Worm (Caenorhabditis elegans) whole organism, late embryonic: Measurements from ENCODE around the gene F57C12.2.

Experiments
- F13H6.1 ChIP-seq: sonication (generic microtip); optimal IDR thresholded peaks from 2 replicates; lab custom pipeline; 2016; ENCODE audit warnings: missing genetic modification characterization, missing compliant biosample characterization
- K02D7.2 ChIP-seq: sonication (generic microtip); optimal IDR thresholded peaks from 2 replicates; lab custom pipeline; 2017; ENCODE audit warnings: mild to moderate bottlenecking, missing genetic modification characterization, missing compliant biosample characterization
- K09A11.1 ChIP-seq: sonication (generic microtip); optimal IDR thresholded peaks from 2 replicates; lab custom pipeline; 2017; ENCODE audit warnings: antibody characterized with exemption, mild to moderate bottlenecking, missing genetic modification characterization, missing compliant biosample characterization; ENCODE audit not compliant: insufficient read depth
- ahr-1 ChIP-seq: sonication (generic microtip); optimal IDR thresholded peaks from 2 replicates; lab custom pipeline; 2016; ENCODE audit warnings: missing genetic modification characterization, missing compliant biosample characterization
- ceh-14 ChIP-seq: sonication (generic microtip); optimal IDR thresholded peaks from 2 replicates; lab custom pipeline; 2016; ENCODE audit warnings: missing genotype, missing genetic modification characterization, missing compliant biosample characterization
- ceh-18 ChIP-seq: sonication (generic microtip); optimal IDR thresholded peaks from 2 replicates; lab custom pipeline; 2016; ENCODE audit warnings: missing genetic modification characterization, missing compliant biosample characterization
- ceh-19 ChIP-seq: fragments of 200-800 bp; sonication (Bioruptor generic); optimal IDR thresholded peaks from 2 replicates; lab custom pipeline; 2018; ENCODE audit warnings: mild to moderate bottlenecking, missing genetic modification characterization, missing compliant biosample characterization
- ceh-24 ChIP-seq: sonication (generic microtip); optimal IDR thresholded peaks from 2 replicates; lab custom pipeline; 2016; ENCODE audit warnings: mild to moderate bottlenecking, missing genetic modification characterization, missing compliant biosample characterization
- ceh-31 ChIP-seq: sonication (generic microtip); optimal IDR thresholded peaks from 2 replicates; lab custom pipeline; 2016; ENCODE audit warnings: missing genetic modification characterization, missing compliant biosample characterization
- ceh-6 ChIP-seq: fragments of 200-800 bp; sonication (Bioruptor generic); optimal IDR thresholded peaks from 2 replicates; lab custom pipeline; 2018; ENCODE audit warnings: mild to moderate bottlenecking, missing genetic modification characterization, missing compliant biosample characterization
- ceh-9 ChIP-seq: sonication (generic microtip); optimal IDR thresholded peaks from 2 replicates; lab custom pipeline; 2016; ENCODE audit warnings: mild to moderate bottlenecking, missing genetic modification characterization, inconsistent platforms, missing compliant biosample characterization
- dmd-4 ChIP-seq: sonication (generic microtip); optimal IDR thresholded peaks from 2 replicates; lab custom pipeline; 2016; ENCODE audit warnings: borderline replicate concordance, missing genetic modification characterization, missing compliant biosample characterization
- dve-1 ChIP-seq: sonication (generic microtip); optimal IDR thresholded peaks from 2 replicates; lab custom pipeline; 2017; ENCODE audit warnings: antibody characterized with exemption, mild to moderate bottlenecking, missing genetic modification characterization, missing compliant biosample characterization
- elt-2 ChIP-seq: sonication (generic microtip); optimal IDR thresholded peaks from 2 replicates; lab custom pipeline; 2016; ENCODE audit warnings: missing genetic modification reagents, missing genetic modification characterization, missing compliant biosample characterization
- elt-4 ChIP-seq: sonication (generic microtip); optimal IDR thresholded peaks from 2 replicates; lab custom pipeline; 2016; ENCODE audit warnings: missing genetic modification characterization, missing compliant biosample characterization
- ets-4 ChIP-seq: sonication (generic microtip); optimal IDR thresholded peaks from 2 replicates; lab custom pipeline; 2016; ENCODE audit warnings: missing genetic modification characterization, missing compliant biosample characterization
- fkh-10 ChIP-seq: fragments of 150-350 bp; optimal IDR thresholded peaks from 2 replicates; lab custom pipeline; 2014; ENCODE audit warnings: missing biosample characterization, missing genetic modification reagents, missing genetic modification characterization
- fkh-6 ChIP-seq: sonication (generic microtip); optimal IDR thresholded peaks from 2 replicates; lab custom pipeline; 2016; ENCODE audit warnings: missing genetic modification characterization, missing compliant biosample characterization
- hlh-13 ChIP-seq: fragments of 200-800 bp; sonication (Bioruptor generic); optimal IDR thresholded peaks from 2 replicates; lab custom pipeline; 2018; ENCODE audit warnings: mild to moderate bottlenecking, missing genetic modification characterization, missing compliant biosample characterization
- hlh-30 ChIP-seq: sonication (generic microtip); optimal IDR thresholded peaks from 2 replicates; lab custom pipeline; 2017; ENCODE audit warnings: antibody characterized with exemption, missing genetic modification characterization, missing compliant biosample characterization; ENCODE audit not compliant: insufficient read depth
- hlh-6 ChIP-seq: sonication (generic microtip); optimal IDR thresholded peaks from 2 replicates; lab custom pipeline; 2016; ENCODE audit warnings: missing genotype, missing genetic modification characterization, missing compliant biosample characterization
- hlh-8 ChIP-seq: sonication (generic microtip); optimal IDR thresholded peaks from 2 replicates; lab custom pipeline; 2016; ENCODE audit warnings: missing genotype, missing genetic modification characterization, missing compliant biosample characterization
- lin-11 ChIP-seq: fragments of 200-800 bp; sonication (Bioruptor generic); optimal IDR thresholded peaks from 2 replicates; lab custom pipeline; 2018; ENCODE audit warnings: mild to moderate bottlenecking, missing genetic modification characterization, missing compliant biosample characterization
- nfya-1 ChIP-seq: sonication (generic microtip); optimal IDR thresholded peaks from 2 replicates; lab custom pipeline; 2017; ENCODE audit warnings: missing genetic modification characterization, mild to moderate bottlenecking, missing compliant biosample characterization, antibody characterized with exemption, moderate library complexity
- nhr-11 ChIP-seq: fragments of 150-350 bp; optimal IDR thresholded peaks from 2 replicates; lab custom pipeline; 2014; ENCODE audit warnings: missing biosample characterization, missing genetic modification characterization
- pag-3 ChIP-seq: sonication (generic microtip); optimal IDR thresholded peaks from 2 replicates; lab custom pipeline; 2016; ENCODE audit warnings: missing compliant biosample characterization, missing genetic modification characterization, borderline replicate concordance
- pat-9 ChIP-seq: fragments of 200-800 bp; sonication (Bioruptor generic); optimal IDR thresholded peaks from 2 replicates; lab custom pipeline; 2018; ENCODE audit warnings: mild to moderate bottlenecking, missing genetic modification characterization, moderate library complexity, missing compliant biosample characterization
- pqm-1 ChIP-seq: sonication (generic microtip); optimal IDR thresholded peaks from 2 replicates; lab custom pipeline; 2016; ENCODE audit warnings: missing genetic modification characterization, missing compliant biosample characterization
- pros-1 ChIP-seq: fragments of 150-350 bp; optimal IDR thresholded peaks from 2 replicates; lab custom pipeline; 2014; ENCODE audit warnings: missing biosample characterization, missing genetic modification reagents, missing genetic modification characterization
- ref-2 ChIP-seq: sonication (generic microtip); optimal IDR thresholded peaks from 2 replicates; lab custom pipeline; 2016; ENCODE audit warnings: missing genetic modification characterization, missing compliant biosample characterization
- rnt-1 ChIP-seq: sonication (generic microtip); optimal IDR thresholded peaks from 2 replicates; lab custom pipeline; 2016; ENCODE audit warnings: missing genetic modification characterization, missing compliant biosample characterization
- sdc-2 ChIP-seq: sonication (generic microtip); optimal IDR thresholded peaks from 2 replicates; lab custom pipeline; 2016; ENCODE audit warnings: missing genotype, missing genetic modification characterization, missing compliant biosample characterization
- sox-2 ChIP-seq: fragments of 200-800 bp; sonication (Bioruptor generic); IDR thresholded peaks from 2 replicates; pipeline ENCODE4 v1.3.6; 2022; ENCODE audit warnings: missing genetic modification reagents, missing genetic modification characterization, missing compliant biosample characterization
- sox-4 ChIP-seq: sonication (generic microtip); optimal IDR thresholded peaks from 2 replicates; lab custom pipeline; 2017; ENCODE audit warnings: mild to moderate bottlenecking, missing genetic modification characterization, inconsistent platforms, missing compliant biosample characterization
- syd-9 ChIP-seq: sonication (generic microtip); optimal IDR thresholded peaks from 2 replicates; lab custom pipeline; 2016; ENCODE audit warnings: mild to moderate bottlenecking, missing genetic modification characterization, moderate library complexity, missing compliant biosample characterization
- tbx-2 ChIP-seq: sonication (generic microtip); optimal IDR thresholded peaks from 2 replicates; lab custom pipeline; 2016; ENCODE audit warnings: missing genetic modification characterization, missing compliant biosample characterization
- tbx-7 ChIP-seq: sonication (generic microtip); optimal IDR thresholded peaks from 2 replicates; lab custom pipeline; 2016; ENCODE audit warnings: missing genotype, missing genetic modification characterization, missing compliant biosample characterization
- unc-42 ChIP-seq: sonication (generic microtip); optimal IDR thresholded peaks from 2 replicates; lab custom pipeline; 2016; ENCODE audit warnings: missing genotype, missing genetic modification characterization, missing compliant biosample characterization
- unc-55 ChIP-seq: sonication (generic microtip); optimal IDR thresholded peaks from 2 replicates; lab custom pipeline; 2017; ENCODE audit warnings: missing biosample characterization, missing genetic modification reagents, missing genetic modification characterization
- unc-86 ChIP-seq: sonication (generic microtip); optimal IDR thresholded peaks from 2 replicates; lab custom pipeline; 2016; ENCODE audit warnings: missing genetic modification characterization, missing compliant biosample characterization
- zip-5 ChIP-seq: sonication (generic microtip); optimal IDR thresholded peaks from 2 replicates; lab custom pipeline; 2016; ENCODE audit warnings: missing genetic modification characterization, missing compliant biosample characterization

The F57C12.2 gene

DNA sequence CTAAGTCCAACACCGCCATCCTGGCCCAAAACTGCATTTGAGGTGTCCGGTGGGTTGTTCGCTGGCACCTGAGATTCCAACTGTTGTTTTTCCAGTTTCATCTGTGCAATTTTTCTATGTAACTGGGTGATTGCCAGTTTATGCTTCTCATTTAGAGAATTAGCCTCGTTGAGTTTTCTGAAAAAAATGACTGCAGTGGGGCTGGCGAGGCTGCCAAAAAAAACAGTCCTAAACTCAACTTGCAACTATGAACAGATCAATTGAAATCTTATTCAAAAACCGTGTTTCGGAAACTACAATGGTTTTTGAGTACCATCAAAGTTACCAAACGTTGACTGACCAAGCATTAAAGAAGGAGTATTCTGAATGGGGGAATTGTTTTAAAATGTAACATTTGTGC is 2.7 kb upstream of the F57C12.2 start, which contains the start of gene F57C12.6:
F57C12.6 (minus strand) TSS at position 101 of the 400 bp plus-strand sequence.
- no peak for TF ChIP-seq sdc-2
- TF ChIP-seq pag-3 (tag; lab: Kevin White, UChicago), result no peak
- TF ChIP-seq nhr-11 (tag; lab: Kevin White, UChicago), result no peak
- TF ChIP-seq ahr-1 (tag; lab: Kevin White, UChicago), result no peak
- no peak for TF ChIP-seq fkh-10
- no peak for TF ChIP-seq pros-1 (tag; lab: Kevin White, UChicago)
- TF ChIP-seq hlh-8, result no peak
- no peak for TF ChIP-seq elt-4
- no peak for TF ChIP-seq pat-9 (tag; lab: Kevin White, UChicago)
- TF ChIP-seq pqm-1 (tag; lab: Kevin White, UChicago), result no peak
- no peak for TF ChIP-seq sox-2
- TF ChIP-seq K02D7.2 (tag; lab: Kevin White, UChicago), result no peak
- TF ChIP-seq tbx-7 (tag; lab: Kevin White, UChicago), result no peak
- TF ChIP-seq ceh-14 (tag; lab: Kevin White, UChicago), result no peak
- no peak for TF ChIP-seq ceh-6 (GFP tag; lab: Kevin White, UChicago)
- no peak for TF ChIP-seq rnt-1

DNA sequence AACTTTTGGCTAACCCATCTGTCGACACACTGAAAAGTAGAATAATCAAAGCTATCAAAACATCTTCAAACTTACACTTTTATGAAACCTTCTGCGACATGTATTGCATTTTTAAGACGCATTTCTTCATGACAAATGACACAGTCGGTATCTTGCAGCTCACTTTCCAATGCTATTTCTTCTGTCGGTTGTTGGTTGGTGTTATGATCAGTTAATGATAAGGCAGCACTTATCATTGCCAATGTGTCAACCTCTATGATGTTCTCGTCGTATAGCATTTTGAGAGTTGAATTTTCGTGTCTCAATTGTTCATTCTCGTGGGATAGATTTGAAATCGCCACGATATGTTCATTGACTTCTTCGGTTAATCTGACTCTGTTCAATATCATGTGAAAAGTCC is 2.2 kb upstream of the F57C12.2 start:
- TF ChIP-seq ceh-19 (GFP tag; lab: Kevin White, UChicago) (no peak), K09A11.1 (tag; lab: Kevin White, UChicago) (no peak), K02D7.2 (tag; lab: Kevin White, UChicago) (no peak), hlh-13 (GFP tag; lab: Kevin White, UChicago) (no peak), sdc-2 (no peak), ceh-31 (tag; lab: Kevin White, UChicago) (no peak), nfya-1 (tag; lab: Kevin White, UChicago) (no peak)
- TF ChIP-seq, all 69 proteins: peak for 0

DNA sequence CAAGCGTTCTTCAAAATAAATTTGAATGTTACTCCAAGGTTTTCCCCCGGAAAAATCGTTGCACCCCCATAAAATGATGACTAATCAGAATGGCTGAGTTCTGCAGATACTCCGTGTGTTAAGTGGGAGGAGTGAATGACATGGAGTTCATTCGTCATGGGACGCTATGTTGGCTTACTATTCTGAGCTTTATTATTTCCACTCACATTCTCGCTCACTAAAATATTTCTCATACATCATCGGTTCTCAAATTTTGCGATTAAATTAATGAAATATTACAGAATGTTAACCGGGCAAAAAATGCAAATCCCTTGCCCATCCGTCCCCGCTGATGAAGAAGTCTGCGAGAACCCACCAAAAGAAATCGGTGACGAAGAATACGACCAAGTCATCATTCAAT is 8.4 kb downstream of the F57C12.2 start, which contains the start of gene F28C10.1:
F28C10.1 (plus strand) TSS at position 301 of the 400 bp plus-strand sequence.
- no peak for TF ChIP-seq elt-2 (tag; lab: Kevin White, UChicago)
- no peak for TF ChIP-seq elt-4
- TF ChIP-seq dmd-4 (tag; lab: Kevin White, UChicago), result no peak
- TF ChIP-seq F13H6.1 (tag; lab: Kevin White, UChicago), result no peak
- TF ChIP-seq unc-86, result no peak
- no peak for TF ChIP-seq ceh-18 (tag; lab: Kevin White, UChicago)
- TF ChIP-seq fkh-10, result no peak
- no peak for TF ChIP-seq lin-11

DNA sequence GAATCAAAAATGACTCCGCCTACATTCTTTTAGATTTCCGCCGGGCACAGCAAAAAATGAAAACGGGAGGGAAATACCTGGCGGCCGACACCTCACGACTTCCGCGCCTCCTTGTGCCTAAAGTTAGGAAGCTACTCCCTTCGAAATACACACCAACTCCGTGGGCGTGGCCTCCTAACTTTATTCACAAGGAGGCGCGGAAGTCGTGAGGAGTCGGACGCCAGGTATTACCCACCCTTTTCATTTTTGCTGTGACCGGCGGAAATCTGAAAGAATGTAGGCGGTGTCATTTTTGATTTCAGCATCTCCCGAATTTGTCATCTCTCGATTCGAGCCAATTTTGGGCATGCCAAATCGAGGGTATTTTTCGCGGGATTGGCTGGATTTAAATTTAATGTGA is 13.1 kb downstream of the F57C12.2 start:
- TF ChIP-seq rnt-1 (no peak), nhr-11 (tag; lab: Kevin White, UChicago) (no peak), ceh-9 (no peak)

DNA sequence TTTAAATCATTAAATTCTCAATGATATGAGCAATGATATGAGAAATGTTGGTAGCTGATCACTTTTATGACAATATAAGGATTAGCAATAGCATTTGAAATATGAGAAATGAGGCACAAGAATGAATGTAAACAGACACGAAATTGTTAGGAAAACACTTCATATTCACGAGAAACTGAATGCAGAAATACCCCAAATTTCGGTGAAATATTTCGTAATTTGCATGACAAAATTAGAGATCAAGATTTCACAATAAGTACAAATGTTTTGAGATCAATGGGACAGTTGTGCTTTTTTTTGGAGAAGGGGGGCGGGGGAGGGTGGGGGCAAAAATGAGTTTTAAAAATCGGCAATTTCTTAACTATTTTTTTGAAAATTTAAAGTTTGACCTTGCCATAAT is 14.8 kb downstream of the F57C12.2 start:
- TF ChIP-seq hlh-6 (tag; lab: Kevin White, UChicago) (no peak), hlh-13 (GFP tag; lab: Kevin White, UChicago) (no peak), unc-55 (GFP tag; lab: Kevin White, UChicago) (no peak), zip-5 (tag; lab: Kevin White, UChicago) (no peak), unc-86 (no peak), nhr-11 (tag; lab: Kevin White, UChicago) (no peak), ets-4 (tag; lab: Kevin White, UChicago) (no peak), sox-4 (tag; lab: Kevin White, UChicago) (no peak)

DNA sequence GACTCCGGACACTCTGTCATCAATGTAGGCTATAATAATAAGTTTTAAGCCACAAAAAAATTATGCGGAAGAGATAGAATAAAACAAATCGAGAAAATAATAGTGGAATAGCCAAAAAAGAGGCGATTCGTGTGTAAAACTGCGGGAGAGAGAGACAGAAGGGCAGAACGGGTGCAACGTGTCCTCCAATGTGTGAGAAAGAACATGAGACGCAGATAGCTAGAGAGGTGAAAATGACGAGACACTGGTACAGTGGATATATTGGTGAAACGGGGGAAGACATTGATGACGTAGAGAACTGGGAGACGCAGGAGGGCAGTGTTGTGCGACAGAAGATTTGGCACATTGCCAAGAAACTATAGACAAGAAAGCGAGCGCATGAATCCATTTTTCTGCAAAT is 15.5 kb downstream of the F57C12.2 start, which contains the start of gene F28C10.3:
F28C10.3 (minus strand) TSS at position 101 of the 400 bp plus-strand sequence.
- TF ChIP-seq fkh-6 (tag; lab: Kevin White, UChicago), result no peak
- peak; percentile 27 for TF ChIP-seq hlh-30 (tag; lab: Kevin White, UChicago)
- TF ChIP-seq ref-2 (tag; lab: Kevin White, UChicago), result peak; percentile 66
- no peak for TF ChIP-seq elt-4
- peak; percentile 91 for TF ChIP-seq unc-55 (GFP tag; lab: Kevin White, UChicago)
- peak; percentile 55 for TF ChIP-seq unc-42 (tag; lab: Kevin White, UChicago)
- TF ChIP-seq pros-1 (tag; lab: Kevin White, UChicago), result peak; percentile 2
- no peak for TF ChIP-seq pag-3 (tag; lab: Kevin White, UChicago)
- TF ChIP-seq dve-1 (tag; lab: Kevin White, UChicago), result peak; percentile 33
- TF ChIP-seq dmd-4 (tag; lab: Kevin White, UChicago), result peak; percentile 11
- TF ChIP-seq hlh-8, result peak; percentile 5
- no peak for TF ChIP-seq sox-4 (tag; lab: Kevin White, UChicago)
- no peak for TF ChIP-seq hlh-6 (tag; lab: Kevin White, UChicago)
- TF ChIP-seq tbx-2, result peak; percentile 71
- no peak for TF ChIP-seq unc-86
- TF ChIP-seq ceh-24 (tag; lab: Kevin White, UChicago), result no peak
- peak; percentile 73 for TF ChIP-seq sdc-2
- no peak for TF ChIP-seq pqm-1 (tag; lab: Kevin White, UChicago)
- TF ChIP-seq nfya-1 (tag; lab: Kevin White, UChicago), result peak; percentile 81
- no peak for TF ChIP-seq syd-9 (tag; lab: Kevin White, UChicago)
